Fruit fly (Drosophila melanogaster) whole organism, embryonic: ENCODE measurements around the gene Kdm2.
A peak's percentile ranks its signal among the peaks of the same experiment; 100 is the strongest.

Source experiments
- BtbVII ChIP-seq: fragments of 200-800 bp; sonication (Bioruptor generic); optimal IDR thresholded peaks from 3 replicates; lab custom pipeline; 2017; ENCODE audit warnings: missing biosample characterization, mild to moderate bottlenecking, missing genetic modification characterization
- CG10959 ChIP-seq: fragments of 200-800 bp; sonication (Bioruptor generic); IDR thresholded peaks from 2 replicates; pipeline ENCODE4 v1.3.6; 2022; ENCODE audit warnings: missing biosample characterization, missing genetic modification characterization
- CG11398 ChIP-seq: fragments of 200-800 bp; sonication (Bioruptor generic); optimal IDR thresholded peaks from 2 replicates; lab custom pipeline; 2016; ENCODE audit warnings: missing biosample characterization, missing genetic modification characterization
- CG1529 ChIP-seq: fragments of 200-800 bp; sonication (Bioruptor generic); optimal IDR thresholded peaks from 3 replicates; lab custom pipeline; 2018; ENCODE audit warnings: missing biosample characterization, missing genetic modification characterization
- CG18011 ChIP-seq: fragments of 200-800 bp; sonication (Bioruptor generic); optimal IDR thresholded peaks from 2 replicates; lab custom pipeline; 2017; ENCODE audit warnings: missing biosample characterization, missing genetic modification characterization, mild to moderate bottlenecking, moderate library complexity, missing genotype
- CG18476 ChIP-seq: fragments of 200-800 bp; sonication (Bioruptor generic); optimal IDR thresholded peaks from 2 replicates; lab custom pipeline; 2016; ENCODE audit warnings: missing biosample characterization, mild to moderate bottlenecking, missing genetic modification characterization
- CG18619 ChIP-seq: fragments of 200-800 bp; sonication (Bioruptor generic); optimal IDR thresholded peaks from 3 replicates; lab custom pipeline; 2017; ENCODE audit warnings: missing biosample characterization, mild to moderate bottlenecking, missing genetic modification characterization
- CG2116 ChIP-seq: fragments of 200-800 bp; sonication (Bioruptor generic); optimal IDR thresholded peaks from 3 replicates; lab custom pipeline; 2018; ENCODE audit warnings: missing biosample characterization, mild to moderate bottlenecking, missing genetic modification characterization
- CG2889 ChIP-seq: fragments of 200-800 bp; sonication (Bioruptor generic); IDR thresholded peaks from 3 replicates; pipeline ENCODE4 v1.3.6; 2022; ENCODE audit warnings: missing biosample characterization, missing genetic modification characterization
- CG4282 ChIP-seq: fragments of 200-800 bp; sonication (Bioruptor generic); optimal IDR thresholded peaks from 2 replicates; lab custom pipeline; 2016; ENCODE audit warnings: missing biosample characterization, missing genetic modification characterization
- CG43689 ChIP-seq: fragments of 200-800 bp; sonication (Bioruptor generic); IDR thresholded peaks from 2 replicates; pipeline ENCODE4 v1.3.6; 2022; ENCODE audit warnings: missing biosample characterization, missing genetic modification characterization
- CG4854 ChIP-seq: fragments of 200-800 bp; sonication (Bioruptor generic); optimal IDR thresholded peaks from 2 replicates; lab custom pipeline; 2016; ENCODE audit warnings: missing biosample characterization, missing genetic modification characterization, inconsistent platforms
- CG5953 ChIP-seq: fragments of 200-800 bp; sonication (Bioruptor generic); IDR thresholded peaks from 2 replicates; pipeline ENCODE4 v1.3.6; 2022; ENCODE audit warnings: missing biosample characterization, missing genetic modification characterization
- CG6689 ChIP-seq: fragments of 200-800 bp; sonication (Bioruptor generic); IDR thresholded peaks from 2 replicates; pipeline ENCODE4 v1.3.6; 2022; ENCODE audit warnings: missing biosample characterization, missing genetic modification characterization
- CG7745 ChIP-seq: fragments of 200-800 bp; sonication (Bioruptor generic); optimal IDR thresholded peaks from 2 replicates; lab custom pipeline; 2018; ENCODE audit warnings: missing biosample characterization, mild to moderate bottlenecking, missing genetic modification characterization, moderate library complexity
- CG7839 ChIP-seq: fragments of 200-800 bp; sonication (Bioruptor generic); optimal IDR thresholded peaks from 3 replicates; lab custom pipeline; 2018; ENCODE audit warnings: missing biosample characterization, mild to moderate bottlenecking, missing genetic modification characterization, moderate library complexity
- CG8089 ChIP-seq: fragments of 200-800 bp; sonication (Bioruptor generic); optimal IDR thresholded peaks from 3 replicates; lab custom pipeline; 2016; ENCODE audit warnings: missing biosample characterization, missing genetic modification characterization
- CG8924 ChIP-seq: fragments of 200-800 bp; optimal IDR thresholded peaks from 3 replicates; lab custom pipeline; 2019; ENCODE audit warnings: missing biosample characterization, mild to moderate bottlenecking, missing genetic modification characterization, moderate library complexity
- CG9437 ChIP-seq: fragments of 200-800 bp; sonication (Bioruptor generic); optimal IDR thresholded peaks from 2 replicates; lab custom pipeline; 2018; ENCODE audit warnings: missing biosample characterization, mild to moderate bottlenecking, missing genetic modification characterization
- Chrac-16 ChIP-seq: fragments of 200-800 bp; sonication (Bioruptor generic); optimal IDR thresholded peaks from 3 replicates; lab custom pipeline; 2016; ENCODE audit warnings: missing biosample characterization, missing genetic modification characterization
- E2f2 ChIP-seq: fragments of 200-800 bp; sonication (Bioruptor generic); IDR thresholded peaks from 2 replicates; pipeline ENCODE4 v1.3.6; 2022; ENCODE audit warnings: missing biosample characterization, missing genetic modification characterization
- Lim3 ChIP-seq: fragments of 200-800 bp; sonication (Bioruptor generic); IDR thresholded peaks from 2 replicates; pipeline ENCODE4 v1.3.6; 2022; ENCODE audit warnings: missing biosample characterization, missing genetic modification characterization
- MTF-1 ChIP-seq: fragments of 200-800 bp; sonication (Bioruptor generic); optimal IDR thresholded peaks from 2 replicates; lab custom pipeline; 2018; ENCODE audit warnings: missing biosample characterization, mild to moderate bottlenecking, missing genetic modification characterization, borderline replicate concordance
- NC2α ChIP-seq: fragments of 200-800 bp; sonication (Bioruptor generic); optimal IDR thresholded peaks from 2 replicates; lab custom pipeline; 2016; ENCODE audit warnings: missing biosample characterization, missing genetic modification characterization
- NfI ChIP-seq: fragments of 200-800 bp; sonication (Bioruptor generic); optimal IDR thresholded peaks from 3 replicates; lab custom pipeline; 2018; ENCODE audit warnings: missing biosample characterization, mild to moderate bottlenecking, missing genetic modification characterization, moderate library complexity
- al ChIP-seq: fragments of 200-800 bp; sonication (Bioruptor generic); IDR thresholded peaks from 2 replicates; pipeline ENCODE4 v1.3.6; 2022; ENCODE audit warnings: missing biosample characterization, missing genetic modification characterization
- bcd ChIP-seq: fragments of 200-800 bp; sonication (Bioruptor generic); optimal IDR thresholded peaks from 2 replicates; lab custom pipeline; 2017; ENCODE audit warnings: missing biosample characterization, mild to moderate bottlenecking, missing genetic modification characterization
- cato ChIP-seq: fragments of 200-800 bp; sonication (Bioruptor generic); optimal IDR thresholded peaks from 2 replicates; lab custom pipeline; 2016; ENCODE audit warnings: missing biosample characterization, missing genetic modification characterization, borderline replicate concordance
- ci ChIP-seq: fragments of 200-800 bp; sonication (Bioruptor generic); IDR thresholded peaks from 3 replicates; pipeline ENCODE4 v1.3.6; 2022; ENCODE audit warnings: missing biosample characterization, missing genetic modification characterization
- crol ChIP-seq: fragments of 200-800 bp; sonication (Bioruptor generic); IDR thresholded peaks from 2 replicates; pipeline ENCODE4 v1.3.6; 2022; ENCODE audit warnings: missing biosample characterization, missing genetic modification characterization
- cwo ChIP-seq: fragments of 200-800 bp; sonication (Bioruptor generic); optimal IDR thresholded peaks from 3 replicates; lab custom pipeline; 2017; ENCODE audit warnings: missing biosample characterization, missing genetic modification characterization, mild to moderate bottlenecking, moderate library complexity, missing genetic modification reagents
- dpn ChIP-seq, 2 experiments: fragments of 200-800 bp; sonication (Bioruptor generic); optimal IDR thresholded peaks; 3 replicates each; lab custom pipeline; 2016; ENCODE audit warnings: missing biosample characterization in 2 of 2, missing genetic modification characterization in 2 of 2
- dysf ChIP-seq: fragments of 200-800 bp; sonication (Bioruptor generic); IDR thresholded peaks from 3 replicates; pipeline ENCODE4 v1.3.6; 2022; ENCODE audit warnings: missing biosample characterization, missing genetic modification characterization
- esg ChIP-seq: fragments of 200-800 bp; sonication (Bioruptor generic); conservative IDR thresholded peaks from 2 replicates; pipeline ENCODE4 v1.3.6; 2022; ENCODE audit warnings: missing biosample characterization, missing genetic modification characterization
- eyg ChIP-seq: fragments of 200-800 bp; sonication (Bioruptor generic); optimal IDR thresholded peaks from 3 replicates; lab custom pipeline; 2016; ENCODE audit warnings: missing biosample characterization, missing genetic modification characterization
- fru ChIP-seq: fragments of >200 bp; optimal IDR thresholded peaks from 2 replicates; lab custom pipeline; 2017
- grau ChIP-seq: fragments of 200-800 bp; optimal IDR thresholded peaks from 3 replicates; lab custom pipeline; 2019; ENCODE audit warnings: missing biosample characterization, mild to moderate bottlenecking, missing genetic modification characterization, moderate library complexity
- h ChIP-seq: fragments of >200 bp; optimal IDR thresholded peaks from 2 replicates; lab custom pipeline; 2017
- hbn ChIP-seq: fragments of 200-800 bp; sonication (Bioruptor generic); IDR thresholded peaks from 2 replicates; pipeline ENCODE4 v1.3.6; 2022; ENCODE audit warnings: missing biosample characterization, missing genetic modification characterization; ENCODE audit not compliant: partially characterized antibody
- inv ChIP-seq: fragments of 200-800 bp; sonication (Bioruptor generic); IDR thresholded peaks from 2 replicates; pipeline ENCODE4 v1.3.6; 2022; ENCODE audit warnings: missing biosample characterization, missing genetic modification characterization; ENCODE audit not compliant: partially characterized antibody
- jing ChIP-seq: fragments of 200-800 bp; sonication (Bioruptor generic); optimal IDR thresholded peaks from 2 replicates; lab custom pipeline; 2018; ENCODE audit warnings: missing biosample characterization, mild to moderate bottlenecking, missing genetic modification characterization
- jumu ChIP-seq: fragments of 200-800 bp; sonication (Bioruptor generic); optimal IDR thresholded peaks from 3 replicates; lab custom pipeline; 2016; ENCODE audit warnings: missing biosample characterization, missing genetic modification characterization
- odd ChIP-seq: fragments of 200-800 bp; sonication (Bioruptor generic); optimal IDR thresholded peaks from 2 replicates; lab custom pipeline; 2017; ENCODE audit warnings: missing biosample characterization, mild to moderate bottlenecking, missing genetic modification characterization
- phol ChIP-seq: fragments of 200-800 bp; sonication (Bioruptor generic); optimal IDR thresholded peaks from 3 replicates; lab custom pipeline; 2018; ENCODE audit warnings: missing biosample characterization, mild to moderate bottlenecking, missing genetic modification characterization, moderate library complexity
- rib ChIP-seq: fragments of 200-800 bp; sonication (Bioruptor generic); IDR thresholded peaks from 2 replicates; pipeline ENCODE4 v1.3.6; 2022; ENCODE audit warnings: missing biosample characterization, missing genetic modification characterization
- sc ChIP-seq, 3 experiments: fragments of >200 bp in 2 of 3; fragments of 200-800 bp in 1 of 3; sonication (Bioruptor generic) in 1 of 3; optimal IDR thresholded peaks; 2 replicates in 2 of 3; 3 replicates in 1 of 3; lab custom pipeline; 2017; ENCODE audit warnings: mild to moderate bottlenecking in 1 of 3, missing biosample characterization in 1 of 3, missing genetic modification characterization in 1 of 3, missing genetic modification reagents in 1 of 3
- sens ChIP-seq: fragments of 200-800 bp; sonication (Bioruptor generic); peaks from one replicate; lab custom pipeline; 2016; ENCODE audit warnings: missing biosample characterization, missing genetic modification characterization
- sima ChIP-seq: fragments of 200-800 bp; sonication (Bioruptor generic); optimal IDR thresholded peaks from 2 replicates; lab custom pipeline; 2016; ENCODE audit warnings: missing biosample characterization, missing genetic modification characterization
- sna ChIP-seq: fragments of 200-800 bp; sonication (Bioruptor generic); IDR thresholded peaks from 2 replicates; pipeline ENCODE4 v1.3.6; 2022; ENCODE audit warnings: missing biosample characterization, missing genetic modification characterization; ENCODE audit not compliant: partially characterized antibody
- sob ChIP-seq: fragments of 200-800 bp; sonication (Bioruptor generic); IDR thresholded peaks from 2 replicates; pipeline ENCODE4 v1.3.6; 2022; ENCODE audit warnings: missing biosample characterization, missing genetic modification characterization
- tio ChIP-seq: fragments of 200-800 bp; sonication (Bioruptor generic); optimal IDR thresholded peaks from 2 replicates; lab custom pipeline; 2017; ENCODE audit warnings: missing biosample characterization, missing genetic modification characterization, inconsistent platforms
- tna ChIP-seq: fragments of 200-800 bp; sonication (Bioruptor generic); IDR thresholded peaks from 2 replicates; pipeline ENCODE4 v1.3.6; 2022; ENCODE audit warnings: missing biosample characterization, missing genetic modification characterization; ENCODE audit not compliant: partially characterized antibody
- usp ChIP-seq: fragments of >200 bp; optimal IDR thresholded peaks from 2 replicates; lab custom pipeline; 2017; ENCODE audit warnings: missing biosample characterization, missing genetic modification characterization

Kdm2 gene

dm6 chr3R:9006129-9006528 is 46.2 kb upstream of the Kdm2 start, which contains the start of the genes Prosbeta3 and Iru (continued):
- peak in 1 of 2 experiments; percentile 1 for TF ChIP-seq dpn (GFP tag; optimal IDR thresholded peaks at IDR 0.05; lab: Kevin White, UChicago)
- peak; percentile 27 for TF ChIP-seq CG2116 (GFP tag; lab: Kevin White, UChicago)
- TF ChIP-seq CG6689, result no peak
- no peak for TF ChIP-seq cato (GFP tag; lab: Kevin White, UChicago)
- TF ChIP-seq CG7839 (tag; lab: Kevin White, UChicago), result no peak
- TF ChIP-seq CG8089 (GFP tag; lab: Kevin White, UChicago), result no peak
- no peak for TF ChIP-seq BtbVII (GFP tag; lab: Kevin White, UChicago)
- TF ChIP-seq crol (GFP tag; lab: Robert Waterston, UW), result no peak
- TF ChIP-seq jumu (GFP tag; lab: Kevin White, UChicago), result no peak
- TF ChIP-seq sna, result no peak
- no peak for TF ChIP-seq hbn (GFP tag; lab: Robert Waterston, UW)
- TF ChIP-seq MTF-1 (GFP tag; lab: Kevin White, UChicago), result no peak
- peak; percentile 8 for TF ChIP-seq grau
- TF ChIP-seq CG9437 (GFP tag; lab: Kevin White, UChicago), result no peak
- no peak for TF ChIP-seq al (GFP tag; lab: Robert Waterston, UW)
- no peak for TF ChIP-seq cwo (GFP tag; lab: Kevin White, UChicago)
- no peak for TF ChIP-seq fru (lab: Kevin White, UChicago)
- no peak for TF ChIP-seq CG1529 (GFP tag; lab: Kevin White, UChicago)
- no peak for TF ChIP-seq tna (GFP tag; lab: Robert Waterston, UW)
- TF ChIP-seq dysf (GFP tag; lab: Robert Waterston, UW), result no peak
- TF ChIP-seq bcd (GFP tag; lab: Kevin White, UChicago), result no peak
- no peak for TF ChIP-seq CG43689 (GFP tag; lab: Robert Waterston, UW)
- TF ChIP-seq CG18476 (GFP tag; lab: Kevin White, UChicago), result no peak
- no peak for TF ChIP-seq CG4854 (GFP tag; lab: Kevin White, UChicago)
- TF ChIP-seq rib (GFP tag; lab: Robert Waterston, UW), result no peak
- no peak for TF ChIP-seq inv (GFP tag; lab: Robert Waterston, UW)
- TF ChIP-seq ci, result no peak
- TF ChIP-seq NfI (GFP tag; lab: Kevin White, UChicago), result no peak
- TF ChIP-seq sob (GFP tag; lab: Robert Waterston, UW), result no peak
- no peak for TF ChIP-seq CG7745
- TF ChIP-seq CG11398 (GFP tag; lab: Kevin White, UChicago), result no peak
- no peak for TF ChIP-seq CG8924 (tag; lab: Kevin White, UChicago)
- no peak for TF ChIP-seq CG5953 (GFP tag; lab: Robert Waterston, UW)
- TF ChIP-seq esg (GFP tag; lab: Robert Waterston, UW), result no peak
- TF ChIP-seq usp (GFP tag; lab: Kevin White, UChicago), result no peak
- TF ChIP-seq Lim3 (GFP tag; lab: Robert Waterston, UW), result no peak
- TF ChIP-seq phol (tag; lab: Kevin White, UChicago), result peak; percentile 56
- TF ChIP-seq tio, result no peak
- TF ChIP-seq eyg, result no peak
- no peak for TF ChIP-seq CG18619 (GFP tag; lab: Kevin White, UChicago)
- TF ChIP-seq Chrac-16, result no peak
- TF ChIP-seq CG18011 (GFP tag; lab: Kevin White, UChicago), result no peak
- no peak for TF ChIP-seq jing
- no peak for TF ChIP-seq CG10959 (GFP tag; lab: Robert Waterston, UW)
- no peak for TF ChIP-seq NC2α (GFP tag; lab: Kevin White, UChicago)
- peak; percentile 66 for TF ChIP-seq E2f2 (GFP tag; lab: Robert Waterston, UW)
- TF ChIP-seq odd (GFP tag; lab: Kevin White, UChicago), result no peak
- TF ChIP-seq sc (optimal IDR thresholded peaks at IDR 0.05; lab: Kevin White, UChicago), result no peak
- TF ChIP-seq sc (GFP tag; optimal IDR thresholded peaks at IDR 0.05; lab: Kevin White, UChicago), result no peak
- TF ChIP-seq sens (GFP tag; lab: Kevin White, UChicago), result peak; percentile 86
- no peak for TF ChIP-seq h (lab: Kevin White, UChicago)
- no peak for TF ChIP-seq CG4282 (GFP tag; lab: Kevin White, UChicago)
- no peak for TF ChIP-seq CG2889 (GFP tag; lab: Robert Waterston, UW)
- no peak for TF ChIP-seq sima (GFP tag; lab: Kevin White, UChicago)
